Fruit fly (Drosophila melanogaster): Measurements from ENCODE around the gene eIF1A.

The eIF1A gene

DNA sequence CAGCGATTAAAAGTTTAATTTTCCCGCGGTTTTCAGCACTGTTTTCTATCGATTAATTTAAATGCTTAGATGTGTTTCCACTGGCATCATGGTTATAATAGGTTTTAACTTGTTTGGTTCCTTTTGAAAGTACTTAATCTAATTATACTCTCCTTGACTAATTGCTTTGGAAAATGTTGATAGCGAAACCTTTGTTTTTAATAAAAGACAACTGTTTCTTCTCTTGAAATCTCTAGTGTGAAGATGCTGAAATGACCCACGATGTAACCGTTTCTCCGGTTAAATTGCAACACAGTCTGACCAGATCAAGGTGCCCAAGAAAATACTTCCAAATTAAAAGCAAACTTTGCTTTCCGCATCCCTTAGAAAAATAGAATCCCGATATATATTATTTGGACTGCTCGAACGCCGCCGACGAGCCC is 24.4 kb downstream of the eIF1A start, which contains the start of gene Dlc90F (continued):
- TF ChIP-seq CG9215 (GFP tag; IDR thresholded peaks at IDR 0.05) (peak; percentile 82), NC2α (GFP tag; optimal IDR thresholded peaks at IDR 0.05) (peak; percentile 45), CG4854 (GFP tag; optimal IDR thresholded peaks at IDR 0.05) (peak; percentile 39), odd (GFP tag; optimal IDR thresholded peaks at IDR 0.05) (no peak), CG12219 (GFP tag; optimal IDR thresholded peaks at IDR 0.05) (no peak), cwo (GFP tag; optimal IDR thresholded peaks at IDR 0.05) (peak; percentile 10), hth (optimal IDR thresholded peaks at IDR 0.05) (no peak), Dbx (GFP tag; IDR thresholded peaks at IDR 0.05) (peak; percentile 72; the same call in 2 of the 3 replicates), CG10267 (tag; optimal IDR thresholded peaks at IDR 0.05) (peak; percentile 95), amos (GFP tag; IDR thresholded peaks at IDR 0.05; ENCODE audit: partially characterized antibody) (0 out of 2 replicates have a peak, but pooled peaks have one; percentile 47), z (GFP tag; IDR thresholded peaks at IDR 0.05) (no peak), CG11723 (GFP tag; optimal IDR thresholded peaks at IDR 0.05) (peak; percentile 31), esg (GFP tag; conservative IDR thresholded peaks at IDR 0.05) (peak; percentile 84), Dek (tag; optimal IDR thresholded peaks at IDR 0.05) (peak; percentile 73), slbo (GFP tag; IDR thresholded peaks at IDR 0.05) (peak; percentile 92), Ravus (GFP tag; IDR thresholded peaks at IDR 0.05) (peak; percentile 28; the same call in 1 of the 2 replicates), CG8281 (tag; optimal IDR thresholded peaks at IDR 0.05) (no peak), CG34422 (GFP tag; IDR thresholded peaks at IDR 0.05) (peak; percentile 74), gce (GFP tag; IDR thresholded peaks at IDR 0.05) (no peak; the same call in 2 of the 3 replicates), CG15514 (GFP tag; optimal IDR thresholded peaks at IDR 0.05) (peak; percentile 67), ken (GFP tag; IDR thresholded peaks at IDR 0.05) (peak; percentile 86), sug (tag; optimal IDR thresholded peaks at IDR 0.05) (peak; percentile 76), CG17612 (GFP tag; IDR thresholded peaks at IDR 0.05) (peak; percentile 51; the same call in 1 of the 2 replicates), Hr3 (GFP tag; optimal IDR thresholded peaks at IDR 0.05) (peak; percentile 81), zen2 (GFP tag; IDR thresholded peaks at IDR 0.05; ENCODE audit: partially characterized antibody) (no peak), salm (tag; optimal IDR thresholded peaks at IDR 0.05) (peak; percentile 26), Ets65A (GFP tag) (peak; percentile 98), caup (GFP tag; optimal IDR thresholded peaks at IDR 0.05; ENCODE audit: severe bottlenecking) (peak; percentile 49), br (optimal IDR thresholded peaks at IDR 0.05) (no peak), CG32532 (GFP tag; IDR thresholded peaks at IDR 0.05) (peak; percentile 84), Stat92E (GFP tag; optimal IDR thresholded peaks at IDR 0.05) (no peak), CG8478 (optimal IDR thresholded peaks at IDR 0.05) (no peak), CG3163 (GFP tag; optimal IDR thresholded peaks at IDR 0.05) (peak; percentile 55), Mrtf (GFP tag; IDR thresholded peaks at IDR 0.05) (peak; percentile 82), en (GFP tag; optimal IDR thresholded peaks at IDR 0.05) (peak; percentile 21), ranshi (GFP tag; IDR thresholded peaks at IDR 0.05) (peak; percentile 72; the same call in 1 of the 2 replicates), HLH4C (GFP tag; IDR thresholded peaks at IDR 0.05; ENCODE audit: partially characterized antibody) (no peak), CG10654 (GFP tag; optimal IDR thresholded peaks at IDR 0.05) (peak; percentile 65), eve (GFP tag; optimal IDR thresholded peaks at IDR 0.05) (no peak), stwl (tag; optimal IDR thresholded peaks at IDR 0.05) (peak; percentile 87), dm (GFP tag; optimal IDR thresholded peaks at IDR 0.05) (peak; percentile 83), Fer3 (tag; optimal IDR thresholded peaks at IDR 0.05) (peak; percentile 60), CG18011 (GFP tag; optimal IDR thresholded peaks at IDR 0.05) (peak; percentile 22), CG1647 (GFP tag; optimal IDR thresholded peaks at IDR 0.05) (peak; percentile 55), row (GFP tag; IDR thresholded peaks at IDR 0.05) (peak; percentile 89), CG12236 (GFP tag; optimal IDR thresholded peaks at IDR 0.05) (peak; percentile 19), grau (tag; optimal IDR thresholded peaks at IDR 0.05) (peak; percentile 82), CG15073 (GFP tag; optimal IDR thresholded peaks at IDR 0.05) (no peak), Asciz (GFP tag; optimal IDR thresholded peaks at IDR 0.05) (peak; percentile 12), Nf-YA (GFP tag; IDR thresholded peaks at IDR 0.05) (no peak), Elba2 (GFP tag; optimal IDR thresholded peaks at IDR 0.05) (peak; percentile 61), CG2116 (GFP tag; optimal IDR thresholded peaks at IDR 0.05) (peak; percentile 82)
